Fruit fly (Drosophila melanogaster) whole organism, embryonic: ENCODE data around the gene kek4.
A peak's percentile ranks its signal among the peaks of the same experiment; 100 is the strongest.

Experiments used
- Antp ChIP-seq: fragments of 200-800 bp; sonication (Bioruptor generic); optimal IDR thresholded peaks from 3 replicates; lab custom pipeline; 2016; ENCODE audit warnings: missing biosample characterization, missing genetic modification characterization
- Atf-2 ChIP-seq: fragments of 200-800 bp; sonication (Bioruptor generic); optimal IDR thresholded peaks from 2 replicates; lab custom pipeline; 2016; ENCODE audit warnings: missing biosample characterization, missing genetic modification characterization
- Atf6 ChIP-seq: fragments of 200-800 bp; sonication (Bioruptor generic); IDR thresholded peaks from 2 replicates; pipeline ENCODE4 v1.3.6; 2022; ENCODE audit warnings: missing biosample characterization, missing genetic modification characterization
- Awh ChIP-seq: fragments of 200-800 bp; sonication (Bioruptor generic); IDR thresholded peaks from 2 replicates; pipeline ENCODE4, ENCODE4 v1.3.6; 2022; ENCODE audit warnings: missing biosample characterization, missing genetic modification characterization
- CG10267 ChIP-seq: fragments of 200-800 bp; sonication (Bioruptor generic); optimal IDR thresholded peaks from 2 replicates; lab custom pipeline; 2018; ENCODE audit warnings: missing biosample characterization, mild to moderate bottlenecking, missing genetic modification characterization, moderate library complexity
- CG14050 ChIP-seq: fragments of 200-800 bp; sonication (Bioruptor generic); IDR thresholded peaks from 3 replicates; pipeline ENCODE4 v1.3.6; 2022; ENCODE audit warnings: missing biosample characterization, missing genetic modification characterization
- CG15601 ChIP-seq: fragments of 200-800 bp; sonication (Bioruptor generic); optimal IDR thresholded peaks from 3 replicates; lab custom pipeline; 2019; ENCODE audit warnings: missing biosample characterization, mild to moderate bottlenecking, missing genetic modification characterization, moderate library complexity
- CG1602 ChIP-seq: fragments of 200-800 bp; sonication (Bioruptor generic); optimal IDR thresholded peaks from 3 replicates; lab custom pipeline; 2016; ENCODE audit warnings: missing biosample characterization, missing genetic modification characterization
- CG31365 ChIP-seq: fragments of 200-800 bp; sonication (Bioruptor generic); optimal IDR thresholded peaks from 2 replicates; lab custom pipeline; 2018; ENCODE audit warnings: missing biosample characterization, mild to moderate bottlenecking, missing genetic modification characterization
- CG31388 ChIP-seq: fragments of 200-800 bp; sonication (Bioruptor generic); optimal IDR thresholded peaks from 2 replicates; lab custom pipeline; 2016; ENCODE audit warnings: missing biosample characterization, missing genetic modification characterization
- CG34376 ChIP-seq: fragments of 200-800 bp; sonication (Bioruptor generic); optimal IDR thresholded peaks from 2 replicates; lab custom pipeline; 2018; ENCODE audit warnings: missing biosample characterization, mild to moderate bottlenecking, missing genetic modification characterization
- CG3838 ChIP-seq: fragments of 200-800 bp; sonication (Bioruptor generic); optimal IDR thresholded peaks from 3 replicates; lab custom pipeline; 2016; ENCODE audit warnings: missing biosample characterization, missing genetic modification characterization
- CG42726 ChIP-seq: fragments of 200-800 bp; sonication (Bioruptor generic); IDR thresholded peaks from 2 replicates; pipeline ENCODE4 v1.3.6; 2022; ENCODE audit warnings: missing biosample characterization, missing genetic modification characterization; ENCODE audit not compliant: partially characterized antibody
- CG7271 ChIP-seq: fragments of 200-800 bp; sonication (Bioruptor generic); optimal IDR thresholded peaks from 2 replicates; lab custom pipeline; 2018; ENCODE audit warnings: missing biosample characterization, mild to moderate bottlenecking, missing genetic modification characterization, moderate library complexity
- CG7372 ChIP-seq: fragments of 200-800 bp; sonication (Bioruptor generic); IDR thresholded peaks from 2 replicates; pipeline ENCODE4 v1.3.6; 2022; ENCODE audit warnings: missing biosample characterization, missing genetic modification characterization
- CG7786 ChIP-seq: fragments of 200-800 bp; sonication (Bioruptor generic); optimal IDR thresholded peaks from 2 replicates; lab custom pipeline; 2016; ENCODE audit warnings: missing biosample characterization, missing genetic modification characterization
- CHES-1-like ChIP-seq: fragments of 200-800 bp; sonication (Bioruptor generic); optimal IDR thresholded peaks from 2 replicates; lab custom pipeline; 2016; ENCODE audit warnings: missing biosample characterization, missing genetic modification characterization
- Dll ChIP-seq: fragments of 200-800 bp; sonication (Bioruptor generic); IDR thresholded peaks from 4 replicates; pipeline ENCODE4 v1.3.6; 2022; ENCODE audit warnings: missing biosample characterization, missing genetic modification characterization; ENCODE audit not compliant: partially characterized antibody
- Fer1 ChIP-seq: fragments of 200-800 bp; sonication (Bioruptor generic); optimal IDR thresholded peaks from 2 replicates; lab custom pipeline; 2017; ENCODE audit warnings: missing biosample characterization, mild to moderate bottlenecking, missing genetic modification characterization
- Fer2 ChIP-seq: fragments of 200-800 bp; sonication (Bioruptor generic); optimal IDR thresholded peaks from 2 replicates; lab custom pipeline; 2018; ENCODE audit warnings: missing biosample characterization, mild to moderate bottlenecking, missing genetic modification characterization, moderate library complexity
- HLH3B ChIP-seq: fragments of 200-800 bp; sonication (Bioruptor generic); IDR thresholded peaks from 2 replicates; pipeline ENCODE4 v1.3.6; 2022; ENCODE audit warnings: missing biosample characterization, missing genetic modification characterization
- Hmx ChIP-seq: fragments of 200-800 bp; sonication (Bioruptor generic); optimal IDR thresholded peaks from 2 replicates; lab custom pipeline; 2016; ENCODE audit warnings: missing biosample characterization, missing genetic modification characterization
- Hr3 ChIP-seq: fragments of 200-800 bp; sonication (Bioruptor generic); optimal IDR thresholded peaks from 3 replicates; lab custom pipeline; 2016; ENCODE audit warnings: missing biosample characterization, missing genetic modification characterization
- Kr ChIP-seq: fragments of 200-800 bp; sonication (Bioruptor generic); optimal IDR thresholded peaks from 2 replicates; lab custom pipeline; 2017; ENCODE audit warnings: missing biosample characterization, mild to moderate bottlenecking, missing genetic modification characterization
- Max ChIP-seq: fragments of 200-800 bp; sonication (Bioruptor generic); optimal IDR thresholded peaks from 2 replicates; lab custom pipeline; 2016; ENCODE audit warnings: missing biosample characterization, mild to moderate bottlenecking, missing genetic modification characterization
- Med ChIP-seq: fragments of 200-800 bp; sonication (Bioruptor generic); peaks from one replicate; lab custom pipeline; 2016; ENCODE audit warnings: missing biosample characterization, missing genetic modification characterization, mild to moderate bottlenecking, inconsistent platforms, moderate library complexity
- Meics ChIP-seq: fragments of 200-800 bp; sonication (Bioruptor generic); optimal IDR thresholded peaks from 2 replicates; lab custom pipeline; 2017; ENCODE audit warnings: missing biosample characterization, mild to moderate bottlenecking, missing genetic modification characterization
- Rx ChIP-seq: fragments of 200-800 bp; sonication (Bioruptor generic); IDR thresholded peaks from 2 replicates; pipeline ENCODE4 v1.3.6; 2022; ENCODE audit warnings: missing biosample characterization, missing genetic modification characterization
- TFAM ChIP-seq: fragments of 200-800 bp; sonication (Bioruptor generic); optimal IDR thresholded peaks from 2 replicates; lab custom pipeline; 2017; ENCODE audit warnings: missing biosample characterization, missing genetic modification characterization, inconsistent platforms
- Trl ChIP-seq, 3 experiments: fragments of >200 bp in 2 of 3; fragments of 200-800 bp in 1 of 3; sonication (Bioruptor generic) in 1 of 3; optimal IDR thresholded peaks; 2 replicates in 1 of 3; 3 replicates in 2 of 3; lab custom pipeline; 2016 to 2017; ENCODE audit warnings: missing biosample characterization in 1 of 3, missing genetic modification characterization in 1 of 3
- Xbp1 ChIP-seq: fragments of 200-800 bp; sonication (Bioruptor generic); optimal IDR thresholded peaks from 3 replicates; lab custom pipeline; 2016; ENCODE audit warnings: missing biosample characterization, mild to moderate bottlenecking, missing genetic modification characterization
- YL-1 ChIP-seq: fragments of 200-800 bp; sonication (Bioruptor generic); optimal IDR thresholded peaks from 3 replicates; lab custom pipeline; 2017; ENCODE audit warnings: missing biosample characterization, mild to moderate bottlenecking, missing genetic modification characterization
- az2 ChIP-seq: fragments of 200-800 bp; sonication (Bioruptor generic); optimal IDR thresholded peaks from 3 replicates; lab custom pipeline; 2016; ENCODE audit warnings: missing biosample characterization, missing genetic modification characterization
- crp ChIP-seq, 2 experiments: fragments of 200-800 bp; sonication (Bioruptor generic); optimal IDR thresholded peaks; 2 replicates in 1 of 2; 3 replicates in 1 of 2; lab custom pipeline; 2017; ENCODE audit warnings: missing biosample characterization in 2 of 2, missing genetic modification characterization in 2 of 2, mild to moderate bottlenecking in 1 of 2, moderate library complexity in 1 of 2
- da ChIP-seq: fragments of 200-800 bp; sonication (Bioruptor generic); optimal IDR thresholded peaks from 2 replicates; lab custom pipeline; 2016; ENCODE audit warnings: missing biosample characterization, missing genetic modification characterization
- eve ChIP-seq, 2 experiments: fragments of >200 bp; optimal IDR thresholded peaks; 2 replicates each; lab custom pipeline; 2017; ENCODE audit warnings: missing biosample characterization in 2 of 2, missing genetic modification characterization in 2 of 2
- gt ChIP-seq: fragments of 200-800 bp; sonication (Bioruptor generic); IDR thresholded peaks from 2 replicates; pipeline ENCODE4 v1.3.6; 2022; ENCODE audit warnings: missing biosample characterization, missing genetic modification characterization
- jumu ChIP-seq: fragments of 200-800 bp; sonication (Bioruptor generic); optimal IDR thresholded peaks from 3 replicates; lab custom pipeline; 2016; ENCODE audit warnings: missing biosample characterization, missing genetic modification characterization
- oc ChIP-seq: fragments of 200-800 bp; sonication (Bioruptor generic); optimal IDR thresholded peaks from 2 replicates; lab custom pipeline; 2018; ENCODE audit warnings: missing biosample characterization, mild to moderate bottlenecking, missing genetic modification characterization, moderate library complexity
- pan ChIP-seq, 4 experiments: fragments of >200 bp in 3 of 4; fragments of 200-800 bp in 1 of 4; sonication (Bioruptor generic) in 1 of 4; optimal IDR thresholded peaks in 3 of 4; IDR thresholded peaks in 1 of 4; 2 replicates each; pipeline versions ENCODE4 v1.3.6 to Lab custom; 2017 to 2022; ENCODE audit warnings: missing biosample characterization in 2 of 4, missing genetic modification characterization in 2 of 4, mixed read lengths in 1 of 4
- pita ChIP-seq: fragments of 200-800 bp; sonication (Bioruptor generic); optimal IDR thresholded peaks from 2 replicates; lab custom pipeline; 2017; ENCODE audit warnings: missing biosample characterization, mild to moderate bottlenecking, missing genetic modification characterization
- ranshi ChIP-seq: fragments of 200-800 bp; sonication (Bioruptor generic); IDR thresholded peaks from 2 replicates; pipeline ENCODE4 v1.3.6; 2022; ENCODE audit warnings: missing biosample characterization, missing genetic modification characterization
- rib ChIP-seq: fragments of 200-800 bp; sonication (Bioruptor generic); IDR thresholded peaks from 2 replicates; pipeline ENCODE4 v1.3.6; 2022; ENCODE audit warnings: missing biosample characterization, missing genetic modification characterization
- tna ChIP-seq: fragments of 200-800 bp; sonication (Bioruptor generic); IDR thresholded peaks from 2 replicates; pipeline ENCODE4 v1.3.6; 2022; ENCODE audit warnings: missing biosample characterization, missing genetic modification characterization; ENCODE audit not compliant: partially characterized antibody
- tup ChIP-seq: fragments of 200-800 bp; sonication (Bioruptor generic); optimal IDR thresholded peaks from 2 replicates; lab custom pipeline; 2016; ENCODE audit warnings: missing biosample characterization, mild to moderate bottlenecking, missing genetic modification characterization, moderate library complexity
- zfh1 ChIP-seq: fragments of 200-800 bp; sonication (Bioruptor generic); IDR thresholded peaks from 3 replicates; pipeline ENCODE4 v1.3.6; 2022; ENCODE audit warnings: missing biosample characterization, missing genetic modification characterization

The kek4 gene

DNA sequence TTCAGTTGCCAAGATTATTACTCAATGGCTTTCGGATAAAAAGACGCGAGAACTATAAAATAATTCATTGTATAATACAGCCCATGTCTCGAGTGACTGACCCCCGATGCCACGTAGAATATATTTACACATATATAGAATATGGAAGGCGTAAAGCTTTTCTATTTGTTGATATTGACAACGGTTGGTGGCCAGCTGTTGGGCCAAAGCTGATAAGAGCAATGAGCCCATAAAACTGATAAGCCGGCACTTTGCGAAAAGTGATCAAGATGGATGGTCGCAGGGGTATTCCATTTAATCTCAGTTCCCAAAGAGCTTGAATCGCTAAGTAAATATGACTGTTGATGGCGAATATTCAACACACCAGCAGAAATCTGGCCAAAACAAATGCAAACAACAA lies 24.6 kb downstream of the kek4 start (continued):
- TF ChIP-seq CG14050 (GFP tag; lab: Robert Waterston, UW) (no peak), YL-1 (GFP tag; lab: Kevin White, UChicago) (no peak), Fer1 (GFP tag; lab: Kevin White, UChicago) (peak; percentile 25), pan (optimal IDR thresholded peaks at IDR 0.05; lab: Kevin White, UChicago) (no peak), pan (GFP tag; optimal IDR thresholded peaks at IDR 0.05 in 1 of 2, IDR thresholded peaks at IDR 0.05 in 1 of 2) (no peak), CG42726 (GFP tag; lab: Robert Waterston, UW) (no peak), CG3838 (GFP tag; lab: Kevin White, UChicago) (no peak), oc (no peak), CG7786 (GFP tag; lab: Kevin White, UChicago) (no peak), Meics (GFP tag; lab: Kevin White, UChicago) (no peak), crp (GFP tag; optimal IDR thresholded peaks at IDR 0.05; lab: Kevin White, UChicago) (peak in 1 of 2 experiments; percentile 34), Atf6 (GFP tag; lab: Robert Waterston, UW) (peak; percentile 43; the same call in 1 of the 2 replicates), CG31388 (GFP tag; lab: Kevin White, UChicago) (no peak), CG7372 (no peak)

DNA sequence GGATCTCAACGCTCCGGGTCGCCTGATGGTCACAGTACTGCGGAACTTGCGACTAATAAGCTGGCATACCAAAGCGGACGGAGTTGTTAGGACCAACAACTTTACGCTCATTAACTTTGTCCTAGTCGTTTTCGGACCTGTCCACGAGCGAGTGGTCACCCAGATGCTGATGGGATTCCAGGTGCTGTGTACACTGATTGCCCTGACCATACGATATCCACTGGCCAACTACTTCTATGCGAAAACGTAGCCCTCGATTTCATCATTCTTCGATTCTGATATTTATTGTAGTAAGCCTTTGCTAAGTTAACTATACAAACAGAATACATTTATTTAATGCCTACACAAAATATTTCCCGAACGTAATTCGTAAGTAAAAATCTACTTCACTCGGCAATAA lies 32.0 kb downstream of the kek4 start, which contains the start of gene Rsph1:
Rsph1 (plus strand) TSS at position 301 of the 400 bp plus-strand sequence.
- TF ChIP-seq Med (GFP tag; lab: Kevin White, UChicago) (peak; percentile 20), tup (GFP tag; lab: Kevin White, UChicago) (no peak)

DNA sequence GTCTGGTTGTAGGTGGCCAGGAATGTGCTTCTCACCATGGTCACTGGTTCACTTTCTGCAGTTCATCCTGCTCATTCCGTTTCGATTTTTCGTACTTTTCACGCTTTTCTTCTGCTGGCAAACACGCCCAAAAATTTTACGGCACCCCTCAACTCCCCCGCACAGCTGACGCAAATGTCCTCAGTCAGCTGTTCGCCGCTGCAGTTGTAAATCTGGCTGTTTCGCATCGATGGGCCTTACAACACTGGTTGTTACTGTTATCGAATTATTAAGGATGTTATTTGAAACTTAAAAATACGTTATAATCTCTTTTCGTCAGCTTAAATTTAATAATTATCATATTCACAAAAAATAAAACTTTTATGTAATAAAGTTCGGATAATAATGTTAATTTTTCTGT lies 32.7 kb downstream of the kek4 start, which contains the start of gene Mgat3:
Mgat3 (minus strand) TSS at position 182 of the 400 bp plus-strand sequence.
- TF ChIP-seq CG15601 (tag; lab: Kevin White, UChicago) (no peak), CG7786 (GFP tag; lab: Kevin White, UChicago) (no peak), Hmx (no peak), ranshi (GFP tag; lab: Robert Waterston, UW) (no peak), jumu (no peak), Rx (GFP tag; lab: Robert Waterston, UW) (no peak), CG7271 (tag; lab: Kevin White, UChicago) (no peak), crp (GFP tag; optimal IDR thresholded peaks at IDR 0.05; lab: Kevin White, UChicago) (peak; percentile 41 to 88), Med (GFP tag; lab: Kevin White, UChicago) (peak; percentile 27), YL-1 (GFP tag; lab: Kevin White, UChicago) (peak; percentile 35), Max (GFP tag; lab: Kevin White, UChicago) (no peak), Trl (optimal IDR thresholded peaks at IDR 0.05; lab: Kevin White, UChicago) (no peak), Trl (GFP tag; optimal IDR thresholded peaks at IDR 0.05; lab: Kevin White, UChicago) (no peak), Antp (GFP tag; lab: Kevin White, UChicago) (no peak), HLH3B (GFP tag; lab: Robert Waterston, UW) (no peak), Xbp1 (no peak), gt (GFP tag; lab: Robert Waterston, UW) (no peak), da (no peak), zfh1 (no peak), CG31365 (tag; lab: Kevin White, UChicago) (no peak), Fer2 (tag; lab: Kevin White, UChicago) (no peak), CHES-1-like (GFP tag; lab: Kevin White, UChicago) (no peak), CG10267 (tag; lab: Kevin White, UChicago) (peak; percentile 94), Dll (no peak; the same call in 3 of the 4 replicates), rib (no peak), CG1602 (GFP tag; lab: Kevin White, UChicago) (no peak), TFAM (no peak), Hr3 (GFP tag; lab: Kevin White, UChicago) (no peak), CG31388 (GFP tag; lab: Kevin White, UChicago) (no peak), CG34376 (GFP tag; lab: Kevin White, UChicago) (no peak), pita (no peak), Kr (GFP tag; lab: Kevin White, UChicago) (no peak), Awh (GFP tag; lab: Robert Waterston, UW) (no peak), tna (no peak), Atf-2 (GFP tag; lab: Kevin White, UChicago) (no peak), az2 (GFP tag; lab: Kevin White, UChicago) (no peak), eve (GFP tag; optimal IDR thresholded peaks at IDR 0.05; lab: Kevin White, UChicago) (no peak)
